Worm (Caenorhabditis elegans): ENCODE measurements around the gene npr-35.

DNA sequence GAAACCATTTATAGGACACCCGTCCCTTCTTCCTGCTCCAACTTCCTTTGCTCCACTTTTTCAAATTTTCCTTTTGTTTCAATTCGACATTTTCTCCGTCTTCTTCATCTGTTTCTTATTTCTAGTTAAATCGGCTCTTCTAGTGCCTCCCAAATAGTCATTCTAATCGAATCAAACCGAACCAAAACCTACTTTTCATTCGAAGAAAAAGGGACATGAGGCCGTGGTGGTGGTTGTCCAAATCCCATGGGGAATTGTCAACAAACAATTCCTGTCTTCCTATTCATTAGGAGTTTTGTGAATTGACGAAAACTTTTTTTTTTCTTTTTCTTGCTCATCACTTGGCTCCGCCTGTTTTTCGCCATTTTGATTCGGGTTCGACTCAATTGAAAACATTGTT is 7.0 kb upstream of the npr-35 start:
- TF ChIP-seq him-1 (tag; optimal IDR thresholded peaks at IDR 0.05) (no peak), W03F9.2 (tag; optimal IDR thresholded peaks at IDR 0.05) (no peak)
